Worm (Caenorhabditis elegans) whole organism, L2 larva: ENCODE results near the gene AH10.4.
"Not testable (repeated sequence)": the region's sequence is repeated elsewhere in the genome, so short reads cannot be mapped to it uniquely, and the experiment has no call there.

Experiments used
- C34F6.9 ChIP-seq: fragments of 150-350 bp; optimal IDR thresholded peaks from 2 replicates; lab custom pipeline; 2014; ENCODE audit warnings: missing biosample characterization, missing genetic modification characterization
- F13H6.1 ChIP-seq: sonication (generic microtip); optimal IDR thresholded peaks from 2 replicates; lab custom pipeline; 2016; ENCODE audit warnings: missing genetic modification characterization, missing compliant biosample characterization
- R02D3.7 ChIP-seq: fragments of 150-350 bp; optimal IDR thresholded peaks from 2 replicates; lab custom pipeline; 2014; ENCODE audit warnings: missing biosample characterization, missing genetic modification characterization
- Y55F3AM.14 ChIP-seq: fragments of 200-800 bp; sonication (Bioruptor generic); optimal IDR thresholded peaks from 2 replicates; lab custom pipeline; 2018; ENCODE audit warnings: mild to moderate bottlenecking, missing genetic modification characterization, missing compliant biosample characterization
- ZK546.5 ChIP-seq: sonication (generic microtip); optimal IDR thresholded peaks from 2 replicates; lab custom pipeline; 2017; ENCODE audit warnings: missing biosample characterization, missing genetic modification characterization
- alr-1 ChIP-seq: fragments of 150-350 bp; optimal IDR thresholded peaks from 2 replicates; lab custom pipeline; 2014; ENCODE audit warnings: missing biosample characterization, missing genetic modification characterization
- aly-2 ChIP-seq: fragments of 150-350 bp; optimal IDR thresholded peaks from 2 replicates; lab custom pipeline; 2014; ENCODE audit warnings: missing biosample characterization, missing genetic modification characterization
- ama-1 ChIP-seq: fragments of 150-350 bp; optimal IDR thresholded peaks from 2 replicates; lab custom pipeline; 2018; ENCODE audit warnings: inconsistent platforms
- blmp-1 ChIP-seq: sonication (generic microtip); optimal IDR thresholded peaks from 2 replicates; lab custom pipeline; 2017; ENCODE audit warnings: missing genetic modification characterization, mild to moderate bottlenecking, missing compliant biosample characterization, antibody characterized with exemption, moderate library complexity; ENCODE audit not compliant: insufficient read depth
- ceh-16 ChIP-seq: fragments of 150-350 bp; optimal IDR thresholded peaks from 2 replicates; lab custom pipeline; 2014; ENCODE audit warnings: missing biosample characterization, missing genetic modification characterization
- ceh-82 ChIP-seq: fragments of 150-350 bp; optimal IDR thresholded peaks from 2 replicates; lab custom pipeline; 2014; ENCODE audit warnings: missing biosample characterization, missing genetic modification characterization
- crh-2 ChIP-seq: sonication (generic microtip); optimal IDR thresholded peaks from 2 replicates; lab custom pipeline; 2017; ENCODE audit warnings: missing biosample characterization, missing genetic modification characterization
- dmd-4 ChIP-seq: sonication (generic microtip); optimal IDR thresholded peaks from 2 replicates; lab custom pipeline; 2017; ENCODE audit warnings: missing biosample characterization, missing genetic modification characterization
- egl-27 ChIP-seq: sonication (generic microtip); optimal IDR thresholded peaks from 3 replicates; lab custom pipeline; 2017; ENCODE audit warnings: missing biosample characterization, missing genetic modification reagents, missing genetic modification characterization
- elt-1 ChIP-seq: fragments of 150-350 bp; optimal IDR thresholded peaks from 2 replicates; lab custom pipeline; 2014; ENCODE audit warnings: missing biosample characterization, missing genetic modification characterization
- elt-3 ChIP-seq: sonication (generic microtip); optimal IDR thresholded peaks from 2 replicates; lab custom pipeline; 2017; ENCODE audit warnings: missing biosample characterization, missing genetic modification characterization
- fos-1 ChIP-seq: fragments of 150-350 bp; optimal IDR thresholded peaks from 2 replicates; lab custom pipeline; 2014; ENCODE audit warnings: missing biosample characterization, missing genetic modification characterization
- gmeb-1 ChIP-seq: fragments of 150-350 bp; optimal IDR thresholded peaks from 2 replicates; lab custom pipeline; 2014; ENCODE audit warnings: missing biosample characterization, missing genetic modification characterization
- lin-11 ChIP-seq: fragments of 150-350 bp; sonication (generic microtip); optimal IDR thresholded peaks from 2 replicates; lab custom pipeline; 2014; ENCODE audit warnings: missing biosample characterization, missing genetic modification characterization, inconsistent platforms, mixed read lengths
- lin-13 ChIP-seq: fragments of 150-350 bp; optimal IDR thresholded peaks from 2 replicates; lab custom pipeline; 2014; ENCODE audit warnings: missing biosample characterization, missing genetic modification reagents, missing genetic modification characterization
- lin-39 ChIP-seq: fragments of 150-350 bp; optimal IDR thresholded peaks from 2 replicates; lab custom pipeline; 2014; ENCODE audit warnings: missing biosample characterization, missing genetic modification reagents, missing genetic modification characterization
- lsy-2 ChIP-seq, 2 experiments: fragments of 150-350 bp in 1 of 2; sonication (generic microtip) in 1 of 2; optimal IDR thresholded peaks; 2 replicates each; lab custom pipeline; 2014 to 2017; ENCODE audit warnings: missing biosample characterization in 2 of 2, missing genetic modification characterization in 2 of 2
- mab-5 ChIP-seq: fragments of 150-350 bp; optimal IDR thresholded peaks from 2 replicates; lab custom pipeline; 2014; ENCODE audit warnings: missing biosample characterization, missing genetic modification characterization
- mbf-1 ChIP-seq: sonication (generic microtip); optimal IDR thresholded peaks from 2 replicates; lab custom pipeline; 2017; ENCODE audit warnings: missing biosample characterization, missing genetic modification characterization
- mdl-1 ChIP-seq, 2 experiments: fragments of 150-350 bp in 1 of 2; sonication (generic microtip) in 1 of 2; optimal IDR thresholded peaks; 2 replicates each; lab custom pipeline; 2017; ENCODE audit warnings: missing biosample characterization in 2 of 2, missing genetic modification characterization in 2 of 2
- nhr-10 ChIP-seq: sonication (generic microtip); optimal IDR thresholded peaks from 2 replicates; lab custom pipeline; 2017; ENCODE audit warnings: missing biosample characterization, missing genetic modification characterization
- nhr-11 ChIP-seq: fragments of 150-350 bp; optimal IDR thresholded peaks from 2 replicates; lab custom pipeline; 2014; ENCODE audit warnings: missing biosample characterization, missing genetic modification characterization
- nhr-12 ChIP-seq: fragments of 150-350 bp; optimal IDR thresholded peaks from 2 replicates; lab custom pipeline; 2014; ENCODE audit warnings: missing biosample characterization, missing genetic modification characterization
- nhr-129 ChIP-seq: fragments of 150-350 bp; optimal IDR thresholded peaks from 2 replicates; lab custom pipeline; 2014; ENCODE audit warnings: missing biosample characterization, missing genetic modification characterization
- nhr-21 ChIP-seq: fragments of 150-350 bp; optimal IDR thresholded peaks from 2 replicates; lab custom pipeline; 2014; ENCODE audit warnings: missing biosample characterization, missing genetic modification characterization
- nhr-23 ChIP-seq: fragments of 150-350 bp; optimal IDR thresholded peaks from 2 replicates; lab custom pipeline; 2014; ENCODE audit warnings: missing biosample characterization, missing genetic modification reagents, missing genetic modification characterization
- nhr-237 ChIP-seq: fragments of 150-350 bp; optimal IDR thresholded peaks from 2 replicates; lab custom pipeline; 2014; ENCODE audit warnings: missing biosample characterization, missing genetic modification characterization
- nhr-25 ChIP-seq: fragments of 150-350 bp; sonication (generic microtip); optimal IDR thresholded peaks from 3 replicates; lab custom pipeline; 2014; ENCODE audit warnings: missing biosample characterization, missing genetic modification characterization
- nhr-6 ChIP-seq: fragments of 150-350 bp; optimal IDR thresholded peaks from 2 replicates; lab custom pipeline; 2014; ENCODE audit warnings: missing biosample characterization, missing genetic modification characterization
- nhr-77 ChIP-seq: fragments of 150-350 bp; optimal IDR thresholded peaks from 2 replicates; lab custom pipeline; 2014; ENCODE audit warnings: missing biosample characterization, missing genetic modification characterization
- peb-1 ChIP-seq: fragments of 150-350 bp; optimal IDR thresholded peaks from 2 replicates; lab custom pipeline; 2014; ENCODE audit warnings: missing biosample characterization, missing genetic modification characterization
- sem-4 ChIP-seq: fragments of 150-350 bp; optimal IDR thresholded peaks from 2 replicates; lab custom pipeline; 2014; ENCODE audit warnings: missing biosample characterization, missing genetic modification reagents, missing genetic modification characterization
- skn-1 ChIP-seq: sonication (generic microtip); optimal IDR thresholded peaks from 2 replicates; lab custom pipeline; 2017; ENCODE audit warnings: missing biosample characterization, missing genetic modification characterization
- sma-3 ChIP-seq: sonication (generic microtip); optimal IDR thresholded peaks from 2 replicates; lab custom pipeline; 2016; ENCODE audit warnings: missing genetic modification reagents, missing genetic modification characterization, missing compliant biosample characterization
- sma-9 ChIP-seq, 2 experiments: fragments of 150-350 bp in 1 of 2; sonication (generic microtip) in 1 of 2; optimal IDR thresholded peaks; 2 replicates each; lab custom pipeline; 2014 to 2016; ENCODE audit warnings: missing genetic modification characterization in 2 of 2, mild to moderate bottlenecking in 1 of 2, missing biosample characterization in 1 of 2, missing compliant biosample characterization in 1 of 2, missing genetic modification reagents in 1 of 2, moderate library complexity in 1 of 2
- snpc-4 ChIP-seq: fragments of 150-350 bp; optimal IDR thresholded peaks from 2 replicates; lab custom pipeline; 2014; ENCODE audit warnings: missing biosample characterization, missing genetic modification characterization
- unc-39 ChIP-seq: fragments of 150-350 bp; optimal IDR thresholded peaks from 2 replicates; lab custom pipeline; 2014; ENCODE audit warnings: missing biosample characterization, missing genetic modification characterization
- unc-55 ChIP-seq: fragments of 150-350 bp; sonication (generic microtip); optimal IDR thresholded peaks from 3 replicates; lab custom pipeline; 2014; ENCODE audit warnings: missing biosample characterization, missing genetic modification reagents, missing genetic modification characterization
- unc-62 ChIP-seq: fragments of 150-350 bp; optimal IDR thresholded peaks from 2 replicates; lab custom pipeline; 2014; ENCODE audit warnings: missing biosample characterization, missing genetic modification reagents, missing genetic modification characterization
- zag-1 ChIP-seq: fragments of 150-350 bp; optimal IDR thresholded peaks from 2 replicates; lab custom pipeline; 2014; ENCODE audit warnings: missing biosample characterization, missing genetic modification characterization
- ztf-1 ChIP-seq: fragments of 200-800 bp; sonication (Bioruptor generic); conservative IDR thresholded peaks from 2 replicates; pipeline ENCODE4 v1.3.6; 2022; ENCODE audit warnings: missing genetic modification characterization, missing compliant biosample characterization
- ztf-11 ChIP-seq: sonication (generic microtip); optimal IDR thresholded peaks from 2 replicates; lab custom pipeline; 2017; ENCODE audit warnings: missing biosample characterization, missing genetic modification characterization

The AH10.4 gene

ce11 chrV:14137766-14138165, at the start of gene AH10.4:
AH10.4 (minus strand) TSS chrV:14137866.
- not testable (repeated sequence) for TF ChIP-seq elt-3, nhr-129, ztf-11 (tag; lab: Kevin White, UChicago)

ce11 chrV:14187104-14187503, 49.4 kb upstream of the AH10.4 start:
- TF ChIP-seq zag-1 (tag; lab: Kevin White, UChicago) (no peak), nhr-25 (tag; lab: Kevin White, UChicago) (no peak), snpc-4 (tag; lab: Kevin White, UChicago) (no peak), crh-2 (tag; lab: Kevin White, UChicago) (no peak), mdl-1 (tag; optimal IDR thresholded peaks at IDR 0.05; lab: Kevin White, UChicago) (no peak), R02D3.7 (no peak), mbf-1 (tag; lab: Kevin White, UChicago) (no peak), nhr-11 (no peak), ztf-11 (tag; lab: Kevin White, UChicago) (no peak), ZK546.5 (no peak), unc-62 (GFP tag; lab: Kevin White, UChicago) (no peak), fos-1 (tag; lab: Kevin White, UChicago) (no peak), lin-39 (tag; lab: Kevin White, UChicago) (no peak), ama-1 (no peak), C34F6.9 (tag; lab: Kevin White, UChicago) (no peak), nhr-23 (tag; lab: Kevin White, UChicago) (no peak)

- no peak for TF ChIP-seq ztf-11 (tag; lab: Kevin White, UChicago)
- no peak for TF ChIP-seq nhr-237
- no peak for TF ChIP-seq Y55F3AM.14
- TF ChIP-seq snpc-4 (tag; lab: Kevin White, UChicago), result no peak
- TF ChIP-seq peb-1 (tag; lab: Kevin White, UChicago), result no peak
- peak; percentile 22 for TF ChIP-seq sem-4 (tag; lab: Kevin White, UChicago)
- TF ChIP-seq F13H6.1 (tag; lab: Kevin White, UChicago), result peak; percentile 45
- TF ChIP-seq lin-13 (GFP tag; lab: Kevin White, UChicago), result peak; percentile 56
- no peak for TF ChIP-seq elt-1 (tag; lab: Kevin White, UChicago)
- TF ChIP-seq sma-9 (GFP tag; optimal IDR thresholded peaks at IDR 0.05; lab: Kevin White, UChicago), result peak; percentile 63
- TF ChIP-seq sma-9 (tag; optimal IDR thresholded peaks at IDR 0.05; lab: Kevin White, UChicago), result no peak
- no peak for TF ChIP-seq elt-3 (tag; lab: Kevin White, UChicago)
- peak; percentile 51 for TF ChIP-seq sma-3 (GFP tag; lab: Kevin White, UChicago)
- no peak for TF ChIP-seq lin-11 (tag; lab: Kevin White, UChicago)
- no peak for TF ChIP-seq ztf-1 (GFP tag; lab: Robert Waterston, UW)
- no peak for TF ChIP-seq skn-1 (tag; lab: Kevin White, UChicago)
- peak; percentile 60 for TF ChIP-seq nhr-129 (tag; lab: Kevin White, UChicago)
- peak; percentile 86 for TF ChIP-seq C34F6.9 (tag; lab: Kevin White, UChicago)
- no peak for TF ChIP-seq blmp-1 (tag; lab: Kevin White, UChicago)
- TF ChIP-seq alr-1 (tag; lab: Kevin White, UChicago), result no peak
- TF ChIP-seq nhr-6 (tag; lab: Kevin White, UChicago), result no peak
- TF ChIP-seq ceh-16 (tag; lab: Kevin White, UChicago), result no peak
- peak; percentile 30 for TF ChIP-seq fos-1 (tag; lab: Kevin White, UChicago)
- TF ChIP-seq unc-62 (GFP tag; lab: Kevin White, UChicago), result no peak
- TF ChIP-seq mab-5, result no peak
- TF ChIP-seq ceh-82 (tag; lab: Kevin White, UChicago), result no peak
- no peak for TF ChIP-seq nhr-77
- TF ChIP-seq nhr-12 (tag; lab: Kevin White, UChicago), result no peak
- TF ChIP-seq mbf-1 (tag; lab: Kevin White, UChicago), result no peak
- TF ChIP-seq nhr-10, result peak; percentile 13
- TF ChIP-seq crh-2 (tag; lab: Kevin White, UChicago), result peak; percentile 64
- no peak for TF ChIP-seq lin-39 (tag; lab: Kevin White, UChicago)
- TF ChIP-seq egl-27 (tag; lab: Kevin White, UChicago), result peak; percentile 65
- no peak for TF ChIP-seq nhr-21 (tag; lab: Kevin White, UChicago)
- peak; percentile 25 for TF ChIP-seq ama-1
- no peak for TF ChIP-seq unc-39 (tag; lab: Kevin White, UChicago)
- TF ChIP-seq nhr-25 (tag; lab: Kevin White, UChicago), result peak; percentile 68
- no peak for TF ChIP-seq aly-2 (tag; lab: Kevin White, UChicago)
- TF ChIP-seq dmd-4 (tag; lab: Kevin White, UChicago), result no peak
- peak; percentile 42 for TF ChIP-seq zag-1 (tag; lab: Kevin White, UChicago)
- no peak for TF ChIP-seq nhr-23 (tag; lab: Kevin White, UChicago)
- TF ChIP-seq unc-55 (GFP tag; lab: Kevin White, UChicago), result peak; percentile 82
- TF ChIP-seq lsy-2 (tag; optimal IDR thresholded peaks at IDR 0.05; lab: Kevin White, UChicago), result peak; percentile 60 to 80
- TF ChIP-seq ZK546.5, result no peak
- peak; percentile 73 for TF ChIP-seq gmeb-1 (tag; lab: Kevin White, UChicago)
- no peak for TF ChIP-seq nhr-11
Observed at ce11 chrV:14185438-14185837, 47.8 kb upstream of the AH10.4 start, which contains the start of the genes trm-1 and ints-2. trm-1 (minus strand) TSS chrV:14185612. ints-2 (plus strand) TSS chrV:14185686.
